Worm (Caenorhabditis elegans): Measurements from ENCODE around the gene K05B2.4.

K05B2.4 gene

DNA sequence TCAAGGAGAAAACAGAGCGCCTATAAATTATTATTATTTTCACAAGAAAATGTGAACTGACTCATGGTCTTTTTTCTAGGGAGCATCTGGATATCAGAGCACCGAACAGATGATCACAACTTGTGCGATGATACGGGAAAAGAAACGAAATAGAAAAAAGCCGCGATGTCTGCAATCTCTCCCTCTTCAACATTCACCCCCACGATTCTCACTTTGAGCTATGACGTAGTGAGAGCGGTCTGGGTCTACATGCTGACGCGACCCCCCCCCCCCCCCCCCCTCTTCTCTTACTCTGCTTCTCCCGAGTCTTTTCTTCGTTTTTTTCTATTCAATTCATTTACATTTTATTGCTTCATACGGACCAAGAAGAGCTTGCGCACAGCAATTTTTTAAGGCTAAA is 21.2 kb downstream of the K05B2.4 start:
- TF ChIP-seq hmg-4 (GFP tag; optimal IDR thresholded peaks at IDR 0.05) (peak; percentile 37), hnd-1 (tag; optimal IDR thresholded peaks at IDR 0.05) (no peak), tra-4 (tag; optimal IDR thresholded peaks at IDR 0.05) (no peak), ets-7 (tag; optimal IDR thresholded peaks at IDR 0.05) (no peak), ceh-13 (GFP tag; optimal IDR thresholded peaks at IDR 0.05) (no peak), aly-1 (tag; optimal IDR thresholded peaks at IDR 0.05) (no peak), tbx-11 (GFP tag; IDR thresholded peaks at IDR 0.05) (no peak), sea-1 (GFP tag; conservative IDR thresholded peaks at IDR 0.05) (no peak), pes-1 (GFP tag; IDR thresholded peaks at IDR 0.05) (no peak)

- no peak for TF ChIP-seq ceh-13 (GFP tag; optimal IDR thresholded peaks at IDR 0.05)
- TF ChIP-seq tbx-37 (GFP tag; conservative IDR thresholded peaks at IDR 0.05) = no peak
- TF ChIP-seq scrt-1 (GFP tag; IDR thresholded peaks at IDR 0.05) = no peak
- no peak for TF ChIP-seq B0310.2 (tag; optimal IDR thresholded peaks at IDR 0.05)
- TF ChIP-seq hnd-1 (tag; optimal IDR thresholded peaks at IDR 0.05) = no peak
- no peak for TF ChIP-seq tbx-11 (GFP tag; IDR thresholded peaks at IDR 0.05)
- TF ChIP-seq flt-1 (GFP tag; IDR thresholded peaks at IDR 0.05) = no peak
- no peak for TF ChIP-seq F13C5.2 (tag; optimal IDR thresholded peaks at IDR 0.05)
- TF ChIP-seq pes-1 (GFP tag; IDR thresholded peaks at IDR 0.05) = no peak
- TF ChIP-seq aly-1 (tag; optimal IDR thresholded peaks at IDR 0.05) = no peak
- no peak for TF ChIP-seq sea-1 (GFP tag; conservative IDR thresholded peaks at IDR 0.05)
- TF ChIP-seq hmbx-1 (tag; optimal IDR thresholded peaks at IDR 0.05) = no peak
- TF ChIP-seq ets-7 (tag; optimal IDR thresholded peaks at IDR 0.05) = no peak
- no peak for TF ChIP-seq ama-1 (optimal IDR thresholded peaks at IDR 0.05)
- TF ChIP-seq tra-4 (tag; optimal IDR thresholded peaks at IDR 0.05) = no peak
- no peak for TF ChIP-seq hmg-4 (GFP tag; optimal IDR thresholded peaks at IDR 0.05)
- TF ChIP-seq ceh-36 (tag; optimal IDR thresholded peaks at IDR 0.05) = no peak
Measured at ce11 chrX:4895223-4895622, 25.6 kb downstream of the K05B2.4 start.

DNA sequence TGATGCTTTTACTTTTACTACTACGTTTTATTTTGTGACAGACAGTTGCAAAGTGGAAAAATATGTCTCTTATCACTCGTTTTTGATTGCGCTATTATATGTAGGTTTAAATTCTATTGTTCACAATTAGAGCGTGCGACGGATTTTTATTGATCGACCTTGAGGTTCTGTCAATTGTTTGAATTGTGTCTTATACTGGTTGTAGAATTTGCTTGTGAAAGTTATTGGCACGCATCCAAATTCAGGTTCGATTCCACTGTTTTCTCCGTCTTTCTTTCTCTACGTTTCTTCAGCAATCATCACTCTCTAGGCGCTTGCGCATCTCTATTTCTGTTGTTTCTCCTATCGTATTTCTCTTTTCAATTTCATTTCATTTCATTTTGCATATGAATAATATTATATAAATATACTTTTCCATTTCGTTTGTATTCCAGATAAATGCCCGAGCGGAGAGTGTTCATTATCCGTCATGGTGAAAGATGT is 27.1 kb downstream of the K05B2.4 start, which contains the start of gene T07F12.1:
TSS of gene T07F12.1 (plus strand) at position 433 of the 483 bp plus-strand sequence.
- TF ChIP-seq sea-1 (GFP tag; conservative IDR thresholded peaks at IDR 0.05) = no peak
- no peak for TF ChIP-seq hmbx-1 (tag; optimal IDR thresholded peaks at IDR 0.05)
- no peak for TF ChIP-seq ceh-13 (GFP tag; optimal IDR thresholded peaks at IDR 0.05)
- no peak for TF ChIP-seq ets-7 (tag; optimal IDR thresholded peaks at IDR 0.05)
- no peak for TF ChIP-seq pes-1 (GFP tag; IDR thresholded peaks at IDR 0.05)
- no peak for TF ChIP-seq hnd-1 (tag; optimal IDR thresholded peaks at IDR 0.05)
- TF ChIP-seq B0310.2 (tag; optimal IDR thresholded peaks at IDR 0.05) = no peak
- no peak for TF ChIP-seq flt-1 (GFP tag; IDR thresholded peaks at IDR 0.05)
- no peak for TF ChIP-seq tra-4 (tag; optimal IDR thresholded peaks at IDR 0.05)

ce11 chrX:4890159-4890558 is 30.6 kb downstream of the K05B2.4 start, which contains the start of gene T07F12.2:
TSS of gene T07F12.2 (plus strand) at chrX:4890245.
- TF ChIP-seq aly-1 (tag; optimal IDR thresholded peaks at IDR 0.05) = no peak
- peak; percentile 34 for TF ChIP-seq F13C5.2 (tag; optimal IDR thresholded peaks at IDR 0.05)
- TF ChIP-seq hmg-4 (GFP tag; optimal IDR thresholded peaks at IDR 0.05) = peak; percentile 38

DNA sequence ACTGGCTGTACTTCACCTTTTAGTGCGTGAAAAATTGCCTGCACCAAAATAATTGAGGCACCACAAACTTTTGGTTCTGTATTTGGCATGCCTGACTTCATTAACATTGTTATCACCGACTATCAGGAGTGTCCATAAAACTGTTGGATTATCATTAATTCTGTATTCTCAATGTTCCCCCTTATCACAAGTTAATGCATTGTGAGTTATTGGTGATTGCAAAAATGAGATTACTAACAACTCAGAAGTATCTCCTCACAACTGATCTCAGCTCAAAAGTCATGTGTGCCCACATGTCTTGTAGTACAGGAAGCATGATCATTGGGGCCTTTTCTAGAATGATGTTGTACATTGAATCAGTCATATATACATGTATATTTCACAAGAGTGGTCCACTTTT is 35.1 kb downstream of the K05B2.4 start, which contains the start of gene arrd-23:
TSS of gene arrd-23 (plus strand) at position 301 of the 400 bp plus-strand sequence.
- TF ChIP-seq tbx-37 (GFP tag; conservative IDR thresholded peaks at IDR 0.05) (no peak), F13C5.2 (tag; optimal IDR thresholded peaks at IDR 0.05) (no peak), B0310.2 (tag; optimal IDR thresholded peaks at IDR 0.05) (no peak), aly-1 (tag; optimal IDR thresholded peaks at IDR 0.05) (no peak), flt-1 (GFP tag; IDR thresholded peaks at IDR 0.05) (no peak), tra-4 (tag; optimal IDR thresholded peaks at IDR 0.05) (no peak), hmbx-1 (tag; optimal IDR thresholded peaks at IDR 0.05) (no peak), hnd-1 (tag; optimal IDR thresholded peaks at IDR 0.05) (no peak), ama-1 (optimal IDR thresholded peaks at IDR 0.05) (no peak), scrt-1 (GFP tag; IDR thresholded peaks at IDR 0.05) (no peak), tbx-11 (GFP tag; IDR thresholded peaks at IDR 0.05) (no peak)

DNA sequence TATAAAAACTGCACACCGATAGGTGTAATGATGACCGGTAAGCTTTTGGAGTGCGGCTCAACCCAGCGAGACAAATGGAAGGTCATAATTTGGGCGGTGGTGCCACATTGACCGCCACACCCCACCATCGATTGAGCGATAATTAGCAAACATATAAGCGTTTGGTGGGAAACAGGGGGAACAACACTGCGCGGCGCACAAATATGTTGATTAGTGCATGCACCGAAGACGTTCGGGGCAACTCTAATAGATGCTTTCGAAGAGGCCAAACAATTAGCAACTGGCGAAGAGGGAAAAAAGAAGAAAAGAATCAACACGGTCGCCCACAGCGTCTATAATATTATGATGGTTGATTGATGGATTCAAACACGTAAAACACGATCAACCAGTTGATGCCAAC is 39.5 kb downstream of the K05B2.4 start:
- TF ChIP-seq ceh-36 (tag; optimal IDR thresholded peaks at IDR 0.05) (no peak), ama-1 (optimal IDR thresholded peaks at IDR 0.05) (no peak), hmg-4 (GFP tag; optimal IDR thresholded peaks at IDR 0.05) (peak; percentile 54), B0310.2 (tag; optimal IDR thresholded peaks at IDR 0.05) (no peak)

DNA sequence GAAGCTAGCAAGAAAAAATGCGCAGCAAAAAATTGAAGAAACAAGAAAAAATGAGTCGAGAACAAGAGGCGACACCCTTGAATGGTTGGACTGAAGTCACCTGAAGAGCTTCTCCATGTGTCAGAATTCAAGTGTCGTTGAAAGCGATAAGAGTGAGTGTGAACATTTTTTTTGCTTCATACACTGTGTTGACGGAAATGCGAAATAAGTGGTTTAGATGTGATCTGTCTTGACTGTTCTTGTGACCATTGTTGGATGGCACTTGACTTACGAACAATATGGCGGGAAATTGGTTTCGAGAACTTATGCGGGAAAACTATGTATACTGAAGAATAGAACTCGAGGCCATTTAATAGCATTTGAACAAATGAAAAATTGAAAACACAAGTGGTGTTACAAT is 40.8 kb downstream of the K05B2.4 start:
- TF ChIP-seq tbx-37 (GFP tag; conservative IDR thresholded peaks at IDR 0.05) = no peak
- no peak for TF ChIP-seq scrt-1 (GFP tag; IDR thresholded peaks at IDR 0.05)
- no peak for TF ChIP-seq flt-1 (GFP tag; IDR thresholded peaks at IDR 0.05)
- no peak for TF ChIP-seq hmg-4 (GFP tag; optimal IDR thresholded peaks at IDR 0.05)
- no peak for TF ChIP-seq B0310.2 (tag; optimal IDR thresholded peaks at IDR 0.05)
- TF ChIP-seq hmbx-1 (tag; optimal IDR thresholded peaks at IDR 0.05) = no peak
- TF ChIP-seq ceh-36 (tag; optimal IDR thresholded peaks at IDR 0.05) = no peak
- TF ChIP-seq ama-1 (optimal IDR thresholded peaks at IDR 0.05) = no peak

DNA sequence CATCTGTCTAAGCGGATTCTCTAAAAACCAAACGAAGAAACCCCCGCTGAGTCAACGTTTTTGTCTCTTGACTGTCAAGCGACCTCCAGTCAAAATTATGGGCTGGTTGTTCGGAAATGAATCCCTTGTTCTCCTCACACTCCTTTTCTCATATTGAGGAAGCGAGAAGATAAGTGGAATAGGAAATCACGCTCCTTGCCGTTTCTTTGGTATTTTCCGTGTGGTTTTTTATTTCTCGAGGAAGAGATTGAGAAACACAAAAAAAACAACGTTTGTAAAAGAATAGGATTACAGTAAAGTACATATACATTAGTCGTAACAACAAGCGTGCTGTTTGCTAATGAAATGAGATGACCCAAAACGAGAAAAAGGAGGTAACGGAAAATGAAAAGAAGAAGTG is 43.9 kb downstream of the K05B2.4 start, which contains the start of gene tsp-14:
TSS of gene tsp-14 (minus strand) at position 62 of the 400 bp plus-strand sequence.
- TF ChIP-seq F13C5.2 (tag; optimal IDR thresholded peaks at IDR 0.05) (no peak), sea-1 (GFP tag; conservative IDR thresholded peaks at IDR 0.05) (no peak), ceh-13 (GFP tag; optimal IDR thresholded peaks at IDR 0.05) (no peak), scrt-1 (GFP tag; IDR thresholded peaks at IDR 0.05) (no peak), ceh-36 (tag; optimal IDR thresholded peaks at IDR 0.05) (no peak), hmbx-1 (tag; optimal IDR thresholded peaks at IDR 0.05) (no peak), ama-1 (optimal IDR thresholded peaks at IDR 0.05) (no peak), B0310.2 (tag; optimal IDR thresholded peaks at IDR 0.05) (no peak), aly-1 (tag; optimal IDR thresholded peaks at IDR 0.05) (no peak), tbx-37 (GFP tag; conservative IDR thresholded peaks at IDR 0.05) (no peak), tbx-11 (GFP tag; IDR thresholded peaks at IDR 0.05) (no peak), hnd-1 (tag; optimal IDR thresholded peaks at IDR 0.05) (no peak), flt-1 (GFP tag; IDR thresholded peaks at IDR 0.05) (no peak), pes-1 (GFP tag; IDR thresholded peaks at IDR 0.05) (no peak), ets-7 (tag; optimal IDR thresholded peaks at IDR 0.05) (no peak), tra-4 (tag; optimal IDR thresholded peaks at IDR 0.05) (no peak), hmg-4 (GFP tag; optimal IDR thresholded peaks at IDR 0.05) (no peak)

All from whole organism, early embryonic.